Worm (Caenorhabditis elegans) whole organism, young adult: ENCODE results near the gene T25C12.3.

ENCODE experiments used
- B0019.2 ChIP-seq: fragments of 200-800 bp; sonication (Bioruptor generic); conservative IDR thresholded peaks from 2 replicates; pipeline ENCODE4 v1.3.6; 2022; ENCODE audit warnings: missing genetic modification reagents, missing genetic modification characterization, missing compliant biosample characterization
- D2030.7 ChIP-seq: fragments of 200-800 bp; sonication (Bioruptor generic); IDR thresholded peaks from 2 replicates; pipeline ENCODE4 v1.3.6; 2022; ENCODE audit warnings: missing genetic modification reagents, missing genetic modification characterization, missing compliant biosample characterization
- F22D6.2 ChIP-seq: sonication (generic microtip); optimal IDR thresholded peaks from 2 replicates; lab custom pipeline; 2016; ENCODE audit warnings: mild to moderate bottlenecking, missing genetic modification characterization, missing compliant biosample characterization
- F33H1.4 ChIP-seq: fragments of 200-800 bp; sonication (Bioruptor generic); IDR thresholded peaks from 2 replicates; pipeline ENCODE4 v1.3.6; 2022; ENCODE audit warnings: missing genetic modification reagents, missing genetic modification characterization, missing compliant biosample characterization
- F52B5.7 ChIP-seq: sonication (generic microtip); optimal IDR thresholded peaks from 2 replicates; lab custom pipeline; 2016; ENCODE audit warnings: mild to moderate bottlenecking, missing genetic modification characterization, missing compliant biosample characterization
- F57C9.4 ChIP-seq: sonication (generic microtip); optimal IDR thresholded peaks from 2 replicates; lab custom pipeline; 2017; ENCODE audit warnings: mild to moderate bottlenecking, missing genetic modification characterization, missing compliant biosample characterization
- Y53F4B.3 ChIP-seq: fragments of 200-800 bp; sonication (Bioruptor generic); IDR thresholded peaks from 2 replicates; pipeline ENCODE4 v1.3.6; 2022; ENCODE audit warnings: missing genetic modification reagents, missing genetic modification characterization, missing compliant biosample characterization
- Y56A3A.18 ChIP-seq: fragments of 200-800 bp; sonication (Bioruptor generic); IDR thresholded peaks from 2 replicates; pipeline ENCODE4 v1.3.6; 2022; ENCODE audit warnings: missing genetic modification reagents, missing genetic modification characterization, missing compliant biosample characterization
- ZK185.1 ChIP-seq: sonication (generic microtip); optimal IDR thresholded peaks from 2 replicates; lab custom pipeline; 2016; ENCODE audit warnings: mild to moderate bottlenecking, missing genetic modification characterization, missing compliant biosample characterization; ENCODE audit not compliant: poor library complexity, severe bottlenecking
- ama-1 ChIP-seq, 3 experiments: fragments of 150-350 bp in 1 of 3; sonication (generic microtip) in 2 of 3; optimal IDR thresholded peaks; 2 replicates each; lab custom pipeline; 2014 to 2018; ENCODE audit warnings: missing biosample characterization in 2 of 3, missing genetic modification characterization in 2 of 3, missing genetic modification reagents in 2 of 3
- athp-1 ChIP-seq: sonication (generic microtip); optimal IDR thresholded peaks from 2 replicates; lab custom pipeline; 2017; ENCODE audit warnings: mild to moderate bottlenecking, missing genetic modification characterization, missing compliant biosample characterization
- attf-3 ChIP-seq: fragments of 200-800 bp; sonication (Bioruptor generic); conservative IDR thresholded peaks from 2 replicates; pipeline ENCODE4 v1.3.6; 2022; ENCODE audit warnings: missing genetic modification reagents, missing genetic modification characterization, missing compliant biosample characterization
- cebp-1 ChIP-seq, 2 experiments: fragments of 200-800 bp in 1 of 2; sonication (Bioruptor generic) in 1 of 2; sonication (generic microtip) in 1 of 2; IDR thresholded peaks in 1 of 2; optimal IDR thresholded peaks in 1 of 2; 2 replicates each; pipeline versions ENCODE4 v1.3.6 to Lab custom; 2017 to 2022; ENCODE audit warnings: missing compliant biosample characterization in 2 of 2, missing genetic modification characterization in 2 of 2, mild to moderate bottlenecking in 1 of 2, missing genetic modification reagents in 1 of 2, moderate library complexity in 1 of 2
- ceh-100 ChIP-seq: fragments of 200-800 bp; sonication (Bioruptor generic); IDR thresholded peaks from 2 replicates; pipeline ENCODE4 v1.3.6; 2022; ENCODE audit warnings: missing genetic modification reagents, missing genetic modification characterization, missing compliant biosample characterization
- ceh-27 ChIP-seq: fragments of 200-800 bp; sonication (Bioruptor generic); optimal IDR thresholded peaks from 2 replicates; lab custom pipeline; 2018; ENCODE audit warnings: mild to moderate bottlenecking, missing genetic modification characterization, moderate library complexity, missing compliant biosample characterization
- hsf-1 ChIP-seq: fragments of 200-800 bp; sonication (Bioruptor generic); IDR thresholded peaks from 2 replicates; pipeline ENCODE4 v1.3.6; 2022; ENCODE audit warnings: missing genetic modification reagents, missing genetic modification characterization, missing compliant biosample characterization
- lag-1 ChIP-seq: fragments of 200-800 bp; sonication (Bioruptor generic); IDR thresholded peaks from 2 replicates; pipeline ENCODE4 v1.3.6; 2022; ENCODE audit warnings: missing genetic modification reagents, missing genetic modification characterization, missing compliant biosample characterization
- let-607 ChIP-seq, 2 experiments: fragments of 200-800 bp in 1 of 2; sonication (Bioruptor generic) in 1 of 2; sonication (generic microtip) in 1 of 2; optimal IDR thresholded peaks; 2 replicates each; lab custom pipeline; 2016 to 2018; ENCODE audit warnings: mild to moderate bottlenecking in 2 of 2, missing compliant biosample characterization in 2 of 2, missing genetic modification characterization in 2 of 2, moderate library complexity in 2 of 2, missing genotype in 1 of 2
- lin-35 ChIP-seq, 3 experiments: fragments of 150-350 bp in 2 of 3; sonication (generic microtip) in 1 of 3; optimal IDR thresholded peaks; 2 replicates each; lab custom pipeline; 2014 to 2018; ENCODE audit warnings: missing biosample characterization in 3 of 3, missing genetic modification characterization in 3 of 3, missing genetic modification reagents in 3 of 3
- lin-40 ChIP-seq: sonication (generic microtip); optimal IDR thresholded peaks from 2 replicates; lab custom pipeline; 2016; ENCODE audit warnings: missing genetic modification characterization, mild to moderate bottlenecking, missing compliant biosample characterization, missing genotype, missing genetic modification reagents
- madf-6 ChIP-seq: fragments of 200-800 bp; sonication (Bioruptor generic); IDR thresholded peaks from 2 replicates; pipeline ENCODE4 v1.3.6; 2022; ENCODE audit warnings: missing genetic modification reagents, missing genetic modification characterization, missing compliant biosample characterization
- madf-8 ChIP-seq: fragments of 200-800 bp; sonication (Bioruptor generic); conservative IDR thresholded peaks from 2 replicates; pipeline ENCODE4 v1.3.6; 2022; ENCODE audit warnings: missing genetic modification reagents, missing genetic modification characterization, missing compliant biosample characterization
- pbrm-1 ChIP-seq: fragments of 200-800 bp; sonication (Bioruptor generic); IDR thresholded peaks from 2 replicates; pipeline ENCODE4 v1.3.6; 2022; ENCODE audit warnings: missing genetic modification reagents, missing genetic modification characterization, missing compliant biosample characterization
- snpc-1.3 ChIP-seq: sonication (generic microtip); optimal IDR thresholded peaks from 2 replicates; lab custom pipeline; 2017; ENCODE audit warnings: missing genetic modification characterization, mild to moderate bottlenecking, missing compliant biosample characterization, antibody characterized with exemption, moderate library complexity, missing genotype, missing genetic modification reagents; ENCODE audit not compliant: insufficient read depth
- zim-3 ChIP-seq: sonication (generic microtip); optimal IDR thresholded peaks from 2 replicates; lab custom pipeline; 2017; ENCODE audit warnings: mild to moderate bottlenecking, missing genetic modification characterization, moderate library complexity, missing compliant biosample characterization
- ztf-28 ChIP-seq: fragments of 200-800 bp; sonication (Bioruptor generic); IDR thresholded peaks from 2 replicates; pipeline ENCODE4 v1.3.6; 2022; ENCODE audit warnings: missing genetic modification reagents, missing genetic modification characterization, missing compliant biosample characterization

T25C12.3 gene

DNA sequence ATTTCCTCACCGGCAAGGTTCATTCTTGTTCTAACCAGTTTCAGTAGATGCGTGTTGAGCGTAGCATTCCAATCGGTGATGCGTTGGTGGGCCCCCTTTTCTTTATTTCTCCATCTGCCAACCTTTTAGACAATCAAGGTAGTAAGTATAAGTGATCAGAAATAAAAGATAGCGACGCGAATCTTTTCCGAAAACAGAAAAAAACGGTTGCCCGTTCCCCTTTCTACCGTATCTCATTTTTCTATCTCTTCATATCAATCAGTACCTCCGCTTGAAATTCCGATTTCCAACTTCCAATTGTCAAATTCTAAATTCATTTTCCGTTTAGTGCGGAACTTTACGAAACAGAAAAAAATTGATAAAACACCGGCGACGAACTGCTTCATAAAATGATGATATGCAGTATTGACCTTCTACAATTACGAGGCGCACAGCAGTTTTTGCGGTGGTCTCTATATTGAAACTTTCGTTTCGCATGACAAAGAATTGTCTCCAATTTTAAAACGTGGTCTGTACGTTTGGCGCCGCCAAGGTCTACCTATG is 20.4 kb downstream of the T25C12.3 start (continued):
- no peak for TF ChIP-seq ztf-28 (GFP tag; lab: Robert Waterston, UW)
- TF ChIP-seq snpc-1.3 (tag; lab: Kevin White, UChicago), result no peak
- no peak for TF ChIP-seq ceh-100
- no peak for TF ChIP-seq B0019.2 (GFP tag; lab: Robert Waterston, UW)
- no peak for TF ChIP-seq pbrm-1 (GFP tag; lab: Robert Waterston, UW)

DNA sequence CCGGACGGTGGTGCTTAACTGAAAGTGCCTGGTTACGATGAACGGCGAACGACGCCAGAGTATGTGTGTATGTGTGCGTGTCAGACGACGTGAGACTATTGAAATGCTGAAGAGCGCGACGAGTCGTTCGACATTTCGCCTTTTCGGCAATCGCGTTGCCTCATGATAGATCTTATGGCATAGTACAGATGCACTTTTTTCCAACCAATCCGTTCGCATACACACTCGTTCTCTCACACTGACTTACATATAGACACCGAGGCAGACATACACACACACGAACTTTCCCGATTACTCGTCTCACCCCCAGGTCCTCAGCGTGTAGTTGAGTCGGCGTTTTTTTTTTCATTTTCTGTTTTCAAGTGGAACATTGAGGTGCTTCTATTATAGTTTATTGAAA is 21.0 kb downstream of the T25C12.3 start:
- no peak for TF ChIP-seq lag-1 (GFP tag; lab: Robert Waterston, UW)
- TF ChIP-seq athp-1 (tag; lab: Kevin White, UChicago), result no peak
- TF ChIP-seq lin-40 (tag; lab: Kevin White, UChicago), result no peak
- no peak for TF ChIP-seq F22D6.2 (tag; lab: Kevin White, UChicago)
- no peak for TF ChIP-seq ceh-100
- TF ChIP-seq madf-6 (GFP tag; lab: Robert Waterston, UW), result no peak
- TF ChIP-seq ceh-27 (GFP tag; lab: Kevin White, UChicago), result peak; percentile 64
- 0 out of 2 replicates have a peak, but pooled peaks have one; percentile 14 for TF ChIP-seq F33H1.4 (GFP tag; lab: Robert Waterston, UW)
- TF ChIP-seq cebp-1 (GFP tag; IDR thresholded peaks at IDR 0.05; lab: Robert Waterston, UW), result no peak
- TF ChIP-seq cebp-1 (tag; optimal IDR thresholded peaks at IDR 0.05; lab: Kevin White, UChicago), result peak; percentile 0
- no peak for TF ChIP-seq ZK185.1 (tag; lab: Kevin White, UChicago)
- TF ChIP-seq hsf-1 (GFP tag; lab: Robert Waterston, UW), result no peak
- no peak for TF ChIP-seq Y53F4B.3 (GFP tag; lab: Robert Waterston, UW)
- TF ChIP-seq attf-3, result 0 out of 2 replicates have a peak, but pooled peaks have one; percentile 17
- TF ChIP-seq madf-8, result 0 out of 2 replicates have a peak, but pooled peaks have one; percentile 17

DNA sequence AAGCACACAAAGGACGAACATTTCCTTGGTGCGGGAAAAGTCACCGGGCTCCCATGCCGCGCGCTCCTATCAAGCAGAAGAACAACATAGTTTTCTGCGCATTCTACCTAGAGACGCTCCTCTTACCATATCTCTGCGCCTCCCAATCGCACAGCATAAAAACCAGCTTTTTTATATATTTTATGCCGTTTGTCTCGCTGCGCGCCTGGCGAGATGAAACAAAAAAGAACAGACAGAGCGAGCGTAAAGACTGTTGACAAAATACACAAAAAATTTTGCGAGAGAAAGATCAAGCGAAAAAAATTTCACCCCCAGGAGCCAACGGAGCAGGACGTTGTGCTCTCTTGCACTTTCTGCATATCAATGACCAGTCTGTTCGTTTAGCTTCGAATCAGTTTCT is 22.1 kb downstream of the T25C12.3 start:
- TF ChIP-seq B0019.2 (GFP tag; lab: Robert Waterston, UW) (no peak), Y56A3A.18 (GFP tag; lab: Robert Waterston, UW) (no peak)

DNA sequence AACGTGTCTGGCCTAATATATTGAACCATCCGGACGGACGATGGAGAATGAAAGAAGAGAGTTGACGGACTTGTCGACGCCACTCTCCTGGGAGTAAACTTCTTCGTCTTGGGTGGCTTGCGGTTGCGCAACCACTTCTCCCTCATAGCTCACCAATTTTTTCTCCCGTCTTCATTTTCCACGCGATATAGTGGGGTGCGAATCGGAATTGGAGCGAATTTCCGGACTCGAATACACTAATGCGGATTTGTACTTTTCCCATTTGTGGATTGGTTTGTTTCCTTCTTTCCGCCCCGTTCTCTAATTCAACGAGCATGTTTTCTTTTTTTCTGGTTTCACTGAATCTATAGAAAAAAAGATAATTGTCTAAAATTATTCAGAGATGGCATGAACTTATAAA is 24.0 kb downstream of the T25C12.3 start:
- no peak for TF ChIP-seq F57C9.4
- TF ChIP-seq let-607 (tag; optimal IDR thresholded peaks at IDR 0.05; lab: Kevin White, UChicago), result no peak
- no peak for TF ChIP-seq zim-3
- no peak for TF ChIP-seq D2030.7 (GFP tag; lab: Robert Waterston, UW)
- TF ChIP-seq athp-1 (tag; lab: Kevin White, UChicago), result no peak

DNA sequence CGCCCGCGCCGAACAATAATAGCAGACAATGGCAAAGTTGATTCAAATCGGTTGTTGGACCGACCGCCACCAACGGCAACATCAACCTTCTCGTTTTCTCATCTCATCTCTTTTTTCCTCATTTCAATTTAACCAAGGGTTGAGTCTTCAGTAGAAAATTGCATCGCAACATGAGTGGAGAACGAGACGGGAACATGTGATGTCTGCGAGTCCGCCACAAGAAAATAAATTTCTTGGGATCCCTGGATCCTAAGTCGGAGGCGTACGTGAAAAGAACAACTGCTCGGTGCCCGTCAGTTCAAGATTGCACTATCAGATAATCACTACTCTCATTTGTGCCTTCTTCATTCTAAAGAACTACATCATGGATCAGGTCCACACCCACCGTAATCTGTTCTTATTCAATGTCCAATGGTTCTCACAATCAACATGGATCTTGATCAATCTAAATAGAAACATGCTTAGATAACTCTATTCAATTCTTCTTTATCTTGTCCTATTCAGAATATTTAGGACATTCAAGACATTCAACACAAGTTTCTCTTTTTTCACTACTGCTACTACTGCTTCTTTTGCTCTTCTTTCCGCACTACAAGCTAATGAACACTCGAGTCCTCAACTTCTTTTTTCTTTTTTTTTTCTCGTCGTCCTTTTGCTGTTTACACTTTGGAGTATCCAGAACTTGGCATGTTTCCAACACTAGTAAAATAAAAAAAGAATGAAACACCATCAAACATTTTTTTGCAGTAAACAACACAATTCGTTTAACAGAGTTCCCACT is 25.0 kb downstream of the T25C12.3 start:
- no peak for TF ChIP-seq ama-1 (optimal IDR thresholded peaks at IDR 0.05; lab: Kevin White, UChicago)
- no peak for TF ChIP-seq ama-1 (GFP tag; optimal IDR thresholded peaks at IDR 0.05; lab: Kevin White, UChicago)
- no peak for TF ChIP-seq F52B5.7 (tag; lab: Kevin White, UChicago)
- peak in 1 of 3 experiments; percentile 12 for TF ChIP-seq lin-35 (GFP tag; optimal IDR thresholded peaks at IDR 0.05; lab: Kevin White, UChicago)
